Worm (Caenorhabditis elegans) whole organism, early embryonic: ENCODE data around the gene Y20C6A.1.

Source experiments
- B0310.2 ChIP-seq: sonication (generic microtip); optimal IDR thresholded peaks from 2 replicates; lab custom pipeline; 2016; ENCODE audit warnings: mild to moderate bottlenecking, missing genetic modification characterization, missing compliant biosample characterization
- F13C5.2 ChIP-seq: sonication (generic microtip); optimal IDR thresholded peaks from 2 replicates; lab custom pipeline; 2017; ENCODE audit warnings: mild to moderate bottlenecking, missing genetic modification characterization, inconsistent platforms, missing compliant biosample characterization
- aly-1 ChIP-seq: sonication (generic microtip); optimal IDR thresholded peaks from 2 replicates; lab custom pipeline; 2016; ENCODE audit warnings: missing genetic modification characterization, missing compliant biosample characterization
- ama-1 ChIP-seq: fragments of 150-350 bp; optimal IDR thresholded peaks from 2 replicates; lab custom pipeline; 2014
- ceh-13 ChIP-seq: fragments of 200-800 bp; sonication (Bioruptor generic); optimal IDR thresholded peaks from 2 replicates; lab custom pipeline; 2018; ENCODE audit warnings: mild to moderate bottlenecking, missing genetic modification characterization, missing compliant biosample characterization
- ceh-36 ChIP-seq: sonication (generic microtip); optimal IDR thresholded peaks from 2 replicates; lab custom pipeline; 2016; ENCODE audit warnings: missing genetic modification characterization, inconsistent platforms, missing compliant biosample characterization
- ets-7 ChIP-seq: sonication (generic microtip); optimal IDR thresholded peaks from 2 replicates; lab custom pipeline; 2016; ENCODE audit warnings: missing genotype, missing genetic modification characterization, missing compliant biosample characterization
- flt-1 ChIP-seq: fragments of 200-800 bp; sonication (Bioruptor generic); IDR thresholded peaks from 2 replicates; pipeline ENCODE4 v1.3.6; 2022; ENCODE audit warnings: missing genetic modification characterization, missing compliant biosample characterization
- hmbx-1 ChIP-seq: sonication (generic microtip); optimal IDR thresholded peaks from 2 replicates; lab custom pipeline; 2016; ENCODE audit warnings: mild to moderate bottlenecking, missing genetic modification characterization, missing compliant biosample characterization
- hmg-4 ChIP-seq: fragments of 200-800 bp; sonication (Bioruptor generic); optimal IDR thresholded peaks from 2 replicates; lab custom pipeline; 2018; ENCODE audit warnings: mild to moderate bottlenecking, missing genetic modification characterization, missing compliant biosample characterization
- hnd-1 ChIP-seq: sonication (generic microtip); optimal IDR thresholded peaks from 2 replicates; lab custom pipeline; 2016; ENCODE audit warnings: missing genetic modification characterization, missing compliant biosample characterization
- pes-1 ChIP-seq: fragments of 200-800 bp; sonication (Bioruptor generic); IDR thresholded peaks from 2 replicates; pipeline ENCODE4 v1.3.6; 2022; ENCODE audit warnings: missing genetic modification reagents, missing genetic modification characterization, missing compliant biosample characterization
- scrt-1 ChIP-seq: fragments of 200-800 bp; sonication (Bioruptor generic); IDR thresholded peaks from 2 replicates; pipeline ENCODE4 v1.3.6; 2022; ENCODE audit warnings: missing genetic modification characterization, missing compliant biosample characterization
- sea-1 ChIP-seq: fragments of 200-800 bp; sonication (Bioruptor generic); conservative IDR thresholded peaks from 2 replicates; pipeline ENCODE4 v1.3.6; 2022; ENCODE audit warnings: missing genetic modification characterization, missing compliant biosample characterization
- tbx-11 ChIP-seq: fragments of 200-800 bp; sonication (Bioruptor generic); IDR thresholded peaks from 2 replicates; pipeline ENCODE4 v1.3.6; 2022; ENCODE audit warnings: missing genetic modification characterization, missing compliant biosample characterization
- tbx-37 ChIP-seq: fragments of 200-800 bp; sonication (Bioruptor generic); conservative IDR thresholded peaks from 2 replicates; pipeline ENCODE4 v1.3.6; 2022; ENCODE audit warnings: missing genetic modification reagents, missing genetic modification characterization, missing compliant biosample characterization
- tra-4 ChIP-seq: sonication (generic microtip); optimal IDR thresholded peaks from 2 replicates; lab custom pipeline; 2017; ENCODE audit warnings: missing genetic modification characterization, missing compliant biosample characterization

The Y20C6A.1 gene

DNA sequence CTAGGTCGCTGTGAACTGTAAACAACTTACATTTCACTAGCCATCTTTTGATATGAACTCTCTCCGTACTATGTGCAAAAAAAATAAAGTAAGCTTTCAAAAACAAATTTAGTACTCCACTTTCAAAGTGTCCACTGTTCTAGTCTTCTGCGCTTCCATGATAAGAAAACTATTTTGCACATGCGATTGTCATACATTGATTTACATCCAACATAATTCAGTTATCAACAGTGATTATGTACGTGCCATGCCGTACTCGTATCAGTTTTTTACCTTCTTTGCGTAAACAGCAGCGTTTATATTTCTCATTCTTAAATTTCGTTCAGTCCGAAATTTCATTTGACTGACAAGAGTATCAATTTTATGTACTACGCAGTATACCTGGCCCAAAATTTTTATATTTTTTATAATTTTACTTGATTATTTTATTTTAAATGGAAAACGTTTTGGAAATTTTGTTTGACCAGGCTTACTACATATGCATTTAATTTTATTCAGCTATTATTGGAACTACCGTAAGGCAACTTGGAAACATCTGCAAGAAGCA, 23.6 kb downstream of the Y20C6A.1 start, which contains the start of the genes fbxa-134 and F47H4.2:
Gene fbxa-134 (minus strand): TSS at position 44 of the 547 bp plus-strand sequence.
Gene F47H4.2 (plus strand): TSS at position 497 of the 547 bp plus-strand sequence.
- TF ChIP-seq aly-1 (tag; lab: Kevin White, UChicago) (no peak), tbx-11 (no peak), tra-4 (tag; lab: Kevin White, UChicago) (no peak), sea-1 (GFP tag; lab: Robert Waterston, UW) (no peak), pes-1 (GFP tag; lab: Robert Waterston, UW) (no peak), ama-1 (lab: Kevin White, UChicago) (no peak), flt-1 (GFP tag; lab: Robert Waterston, UW) (no peak), F13C5.2 (tag; lab: Kevin White, UChicago) (no peak), ceh-13 (GFP tag; lab: Kevin White, UChicago) (no peak), B0310.2 (no peak), hnd-1 (no peak), ets-7 (tag; lab: Kevin White, UChicago) (no peak)

DNA sequence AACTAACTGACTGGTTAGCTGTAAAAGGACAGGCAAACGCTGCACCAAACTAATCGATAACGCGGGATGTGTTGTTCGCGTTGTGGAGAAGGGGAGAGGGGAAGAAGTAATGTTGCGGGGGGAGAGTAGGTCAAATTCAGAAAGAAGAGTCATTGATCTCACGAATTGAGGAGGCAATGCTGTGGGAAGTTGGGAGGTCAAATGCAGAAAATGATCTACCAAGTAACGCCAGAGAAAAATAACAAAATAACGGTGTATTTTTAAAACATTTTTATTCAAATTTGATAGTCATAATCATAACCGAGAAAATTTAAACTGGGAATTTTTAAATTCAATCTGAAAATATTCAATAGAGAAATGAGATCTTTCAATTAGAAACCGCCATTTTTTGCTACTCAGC, 26.5 kb downstream of the Y20C6A.1 start, which contains the start of gene lsy-27:
Gene lsy-27 (minus strand): TSS at position 101 of the 400 bp plus-strand sequence.
- no peak for TF ChIP-seq F13C5.2 (tag; lab: Kevin White, UChicago)
- TF ChIP-seq tra-4 (tag; lab: Kevin White, UChicago), result no peak
- no peak for TF ChIP-seq tbx-37 (GFP tag; lab: Robert Waterston, UW)
- TF ChIP-seq ceh-36, result no peak
- TF ChIP-seq ama-1 (lab: Kevin White, UChicago), result no peak
- no peak for TF ChIP-seq hnd-1
- TF ChIP-seq flt-1 (GFP tag; lab: Robert Waterston, UW), result no peak
- no peak for TF ChIP-seq ets-7 (tag; lab: Kevin White, UChicago)
- no peak for TF ChIP-seq ceh-13 (GFP tag; lab: Kevin White, UChicago)
- TF ChIP-seq pes-1 (GFP tag; lab: Robert Waterston, UW), result no peak
- no peak for TF ChIP-seq hmbx-1 (tag; lab: Kevin White, UChicago)
- no peak for TF ChIP-seq hmg-4 (GFP tag; lab: Kevin White, UChicago)

DNA sequence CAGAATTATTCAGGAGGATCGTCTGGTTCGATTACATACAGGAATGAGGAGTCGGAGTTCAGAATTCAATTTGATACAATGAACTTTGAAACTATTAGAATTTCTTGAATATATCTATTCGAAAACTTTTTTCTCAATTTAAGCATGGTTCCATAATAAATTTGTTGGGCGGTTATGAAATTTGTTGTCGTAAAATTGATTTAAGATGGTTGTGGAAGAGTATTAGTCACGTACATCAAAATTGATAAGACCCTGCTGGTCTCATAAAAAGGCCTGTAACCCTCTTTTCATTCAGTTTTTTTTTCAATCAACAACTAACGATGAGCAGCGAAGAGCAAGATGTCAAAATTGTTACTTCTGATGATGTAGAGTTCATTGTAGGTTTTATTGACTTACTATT, 28.9 kb downstream of the Y20C6A.1 start, which contains the start of gene skr-5:
Gene skr-5 (plus strand): TSS at position 301 of the 400 bp plus-strand sequence.
- TF ChIP-seq tra-4 (tag; lab: Kevin White, UChicago), result no peak
- TF ChIP-seq aly-1 (tag; lab: Kevin White, UChicago), result no peak
- no peak for TF ChIP-seq flt-1 (GFP tag; lab: Robert Waterston, UW)
- TF ChIP-seq ama-1 (lab: Kevin White, UChicago), result no peak
- no peak for TF ChIP-seq B0310.2
- no peak for TF ChIP-seq tbx-37 (GFP tag; lab: Robert Waterston, UW)
- TF ChIP-seq hmbx-1 (tag; lab: Kevin White, UChicago), result no peak
- no peak for TF ChIP-seq ceh-36
- TF ChIP-seq pes-1 (GFP tag; lab: Robert Waterston, UW), result no peak
- TF ChIP-seq hmg-4 (GFP tag; lab: Kevin White, UChicago), result no peak
- no peak for TF ChIP-seq hnd-1
- no peak for TF ChIP-seq ceh-13 (GFP tag; lab: Kevin White, UChicago)
- TF ChIP-seq ets-7 (tag; lab: Kevin White, UChicago), result no peak
- TF ChIP-seq F13C5.2 (tag; lab: Kevin White, UChicago), result no peak
- no peak for TF ChIP-seq tbx-11
- no peak for TF ChIP-seq sea-1 (GFP tag; lab: Robert Waterston, UW)
- no peak for TF ChIP-seq scrt-1

DNA sequence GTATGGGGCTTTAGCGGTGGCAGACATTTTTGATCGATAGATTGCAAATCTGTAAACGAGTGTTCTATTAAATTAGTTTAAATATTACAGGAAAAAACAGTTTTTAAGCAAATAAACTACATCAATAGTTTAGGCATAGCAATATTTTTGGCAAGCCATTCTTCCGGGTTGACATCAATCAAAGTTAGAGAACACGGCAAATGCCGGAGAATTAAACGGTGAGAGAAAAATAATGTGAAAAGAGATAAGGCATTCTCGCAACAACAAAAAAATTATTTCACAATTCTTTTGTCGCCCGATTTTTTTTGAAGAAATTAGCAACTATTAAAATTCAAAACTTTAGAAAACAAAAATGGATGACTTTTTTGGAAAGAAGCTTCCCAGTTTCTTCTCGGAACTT, 31.7 kb downstream of the Y20C6A.1 start, which contains the start of the genes fbxa-188 and fbxa-189:
Gene fbxa-188 (minus strand): TSS at position 51 of the 400 bp plus-strand sequence.
Gene fbxa-189 (plus strand): TSS at position 339 of the 400 bp plus-strand sequence.
- TF ChIP-seq sea-1 (GFP tag; lab: Robert Waterston, UW) (no peak), tra-4 (tag; lab: Kevin White, UChicago) (no peak), flt-1 (GFP tag; lab: Robert Waterston, UW) (no peak), aly-1 (tag; lab: Kevin White, UChicago) (no peak), B0310.2 (no peak), hmbx-1 (tag; lab: Kevin White, UChicago) (no peak), pes-1 (GFP tag; lab: Robert Waterston, UW) (no peak), ceh-13 (GFP tag; lab: Kevin White, UChicago) (no peak), F13C5.2 (tag; lab: Kevin White, UChicago) (no peak), tbx-11 (no peak)

DNA sequence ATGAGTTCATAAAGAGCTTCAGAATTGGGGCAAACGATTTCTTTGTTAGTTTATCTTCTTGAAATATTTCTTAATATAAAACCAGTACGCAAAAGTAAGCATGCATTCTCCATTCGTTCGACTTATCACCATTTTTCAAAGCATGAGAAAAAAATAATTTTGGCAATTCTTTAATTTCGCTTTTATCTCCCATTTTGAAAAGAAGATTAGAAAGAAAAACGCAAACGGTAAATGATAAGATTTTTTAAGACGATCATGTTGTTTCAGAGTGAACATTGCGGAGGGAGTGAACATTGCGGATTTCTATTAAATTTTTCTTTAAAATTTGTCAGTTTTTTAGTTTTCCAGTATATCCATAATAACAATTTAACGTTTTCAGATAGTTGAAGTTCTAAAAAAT, 37.2 kb downstream of the Y20C6A.1 start:
- TF ChIP-seq ets-7 (tag; lab: Kevin White, UChicago), result no peak
- TF ChIP-seq ama-1 (lab: Kevin White, UChicago), result no peak
- no peak for TF ChIP-seq ceh-13 (GFP tag; lab: Kevin White, UChicago)
- TF ChIP-seq B0310.2, result no peak
- TF ChIP-seq tbx-37 (GFP tag; lab: Robert Waterston, UW), result no peak
- no peak for TF ChIP-seq F13C5.2 (tag; lab: Kevin White, UChicago)
- TF ChIP-seq hnd-1, result no peak
- no peak for TF ChIP-seq aly-1 (tag; lab: Kevin White, UChicago)
- no peak for TF ChIP-seq hmbx-1 (tag; lab: Kevin White, UChicago)
- no peak for TF ChIP-seq sea-1 (GFP tag; lab: Robert Waterston, UW)
- TF ChIP-seq ceh-36, result no peak
- TF ChIP-seq tra-4 (tag; lab: Kevin White, UChicago), result no peak
- no peak for TF ChIP-seq hmg-4 (GFP tag; lab: Kevin White, UChicago)
- TF ChIP-seq tbx-11, result no peak
- TF ChIP-seq scrt-1, result no peak
- TF ChIP-seq flt-1 (GFP tag; lab: Robert Waterston, UW), result no peak
- TF ChIP-seq pes-1 (GFP tag; lab: Robert Waterston, UW), result no peak

DNA sequence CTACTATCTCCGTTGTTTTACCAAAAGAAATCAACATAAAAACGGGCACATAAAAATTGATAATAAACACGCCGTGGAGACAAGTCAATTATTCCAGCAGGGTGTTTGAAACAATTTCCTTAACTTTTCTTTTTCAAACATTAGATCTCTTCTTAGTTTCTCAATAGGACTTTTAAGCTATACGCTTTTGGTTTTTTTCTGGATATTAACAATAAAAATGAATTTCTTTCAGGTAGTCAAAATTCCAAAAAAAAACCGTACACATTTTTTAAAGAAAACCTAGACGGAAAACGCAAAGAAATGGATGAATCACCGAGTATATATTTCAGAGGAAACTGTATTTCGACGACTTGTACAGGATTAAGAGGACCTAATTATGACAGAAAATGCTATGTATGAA, 45.2 kb downstream of the Y20C6A.1 start, which contains the start of gene fbxa-185:
Gene fbxa-185 (plus strand): TSS at position 301 of the 400 bp plus-strand sequence.
- TF ChIP-seq ets-7 (tag; lab: Kevin White, UChicago) (no peak), hmg-4 (GFP tag; lab: Kevin White, UChicago) (no peak), hnd-1 (no peak), tra-4 (tag; lab: Kevin White, UChicago) (no peak), tbx-11 (no peak), ceh-36 (no peak), ama-1 (lab: Kevin White, UChicago) (no peak)
